Worm (Caenorhabditis elegans): ENCODE results near the gene rde-4.

The rde-4 gene

DNA sequence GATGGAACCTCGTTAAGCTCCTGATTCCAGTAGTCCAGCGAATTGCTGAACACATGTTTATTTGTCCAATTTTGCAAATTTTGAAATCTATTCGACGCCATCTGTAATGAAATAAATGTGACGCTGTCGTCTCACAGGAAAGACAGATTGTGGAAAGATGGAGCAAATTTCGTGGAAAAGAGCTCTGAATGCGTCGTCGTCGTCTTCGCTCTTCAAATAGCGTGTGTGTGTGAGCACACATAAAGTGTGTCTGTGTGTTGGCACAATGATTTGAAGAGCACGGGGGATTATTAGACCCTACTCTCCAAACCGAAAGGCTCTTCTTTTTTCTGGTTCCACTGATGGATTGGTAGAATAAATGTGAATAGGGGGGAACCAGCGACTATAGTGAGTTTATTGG is 32.3 kb downstream of the rde-4 start, which contains the start of gene unc-47:
unc-47 (minus strand) TSS at position 101 of the 400 bp plus-strand sequence.
- TF ChIP-seq hlh-13 (GFP tag; optimal IDR thresholded peaks at IDR 0.05) = no peak
- TF ChIP-seq pax-1 (tag; optimal IDR thresholded peaks at IDR 0.05) = no peak
- no peak for TF ChIP-seq ref-2 (tag; optimal IDR thresholded peaks at IDR 0.05)
- no peak for TF ChIP-seq hlh-15 (tag; optimal IDR thresholded peaks at IDR 0.05)
- TF ChIP-seq ceh-48 (tag; optimal IDR thresholded peaks at IDR 0.05) = no peak
- TF ChIP-seq zip-5 (tag; optimal IDR thresholded peaks at IDR 0.05) = no peak
- TF ChIP-seq ceh-14 (tag; optimal IDR thresholded peaks at IDR 0.05) = no peak
- TF ChIP-seq ceh-22 (tag; optimal IDR thresholded peaks at IDR 0.05) = no peak
- TF ChIP-seq npax-4 (tag; optimal IDR thresholded peaks at IDR 0.05) = no peak
- TF ChIP-seq ceh-24 (tag; optimal IDR thresholded peaks at IDR 0.05) = no peak
- no peak for TF ChIP-seq F13H6.1 (tag; optimal IDR thresholded peaks at IDR 0.05)
- TF ChIP-seq tbx-7 (tag; optimal IDR thresholded peaks at IDR 0.05) = no peak
- TF ChIP-seq lim-6 (tag; optimal IDR thresholded peaks at IDR 0.05) = no peak
- TF ChIP-seq nhr-11 (tag; optimal IDR thresholded peaks at IDR 0.05) = no peak
- TF ChIP-seq pha-2 (tag; optimal IDR thresholded peaks at IDR 0.05) = no peak

DNA sequence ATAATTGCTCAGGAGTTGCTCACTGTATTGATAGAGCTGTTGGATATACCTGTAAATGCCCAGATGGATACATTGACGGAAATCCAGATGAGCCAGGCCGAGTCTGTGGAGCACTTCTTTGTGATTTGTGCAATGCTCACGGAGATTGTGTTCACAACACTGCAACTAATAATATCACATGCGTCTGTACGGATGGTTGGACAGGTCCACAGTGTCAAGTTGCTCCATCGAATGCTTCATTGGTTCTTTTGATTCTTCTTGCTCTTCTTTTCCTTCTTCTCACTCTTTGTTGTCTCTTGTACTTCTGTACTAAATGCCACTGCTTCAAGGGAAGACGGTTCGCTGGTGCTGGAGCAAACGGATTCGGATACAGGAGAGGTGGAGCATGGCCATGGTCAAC is 36.6 kb downstream of the rde-4 start:
- no peak for TF ChIP-seq syd-9 (tag; optimal IDR thresholded peaks at IDR 0.05)
- TF ChIP-seq eyg-1 (tag; optimal IDR thresholded peaks at IDR 0.05) = no peak
- TF ChIP-seq ahr-1 (tag; optimal IDR thresholded peaks at IDR 0.05) = no peak
- TF ChIP-seq C38D4.7 (GFP tag; optimal IDR thresholded peaks at IDR 0.05) = no peak
- no peak for TF ChIP-seq zip-5 (tag; optimal IDR thresholded peaks at IDR 0.05)
- TF ChIP-seq hlh-13 (GFP tag; optimal IDR thresholded peaks at IDR 0.05) = no peak
- no peak for TF ChIP-seq nfya-1 (tag; optimal IDR thresholded peaks at IDR 0.05)
- no peak for TF ChIP-seq ref-2 (tag; optimal IDR thresholded peaks at IDR 0.05)
- TF ChIP-seq ama-1 (optimal IDR thresholded peaks at IDR 0.05) = no peak
- TF ChIP-seq ceh-18 (tag; optimal IDR thresholded peaks at IDR 0.05) = no peak
- no peak for TF ChIP-seq ceh-34 (tag; optimal IDR thresholded peaks at IDR 0.05)
- TF ChIP-seq ceh-24 (tag; optimal IDR thresholded peaks at IDR 0.05) = no peak
- TF ChIP-seq unc-86 (tag; optimal IDR thresholded peaks at IDR 0.05) = no peak
- TF ChIP-seq unc-42 (tag; optimal IDR thresholded peaks at IDR 0.05) = no peak
- TF ChIP-seq T23F11.4 (GFP tag; optimal IDR thresholded peaks at IDR 0.05) = no peak
- no peak for TF ChIP-seq fkh-10 (GFP tag; optimal IDR thresholded peaks at IDR 0.05)

DNA sequence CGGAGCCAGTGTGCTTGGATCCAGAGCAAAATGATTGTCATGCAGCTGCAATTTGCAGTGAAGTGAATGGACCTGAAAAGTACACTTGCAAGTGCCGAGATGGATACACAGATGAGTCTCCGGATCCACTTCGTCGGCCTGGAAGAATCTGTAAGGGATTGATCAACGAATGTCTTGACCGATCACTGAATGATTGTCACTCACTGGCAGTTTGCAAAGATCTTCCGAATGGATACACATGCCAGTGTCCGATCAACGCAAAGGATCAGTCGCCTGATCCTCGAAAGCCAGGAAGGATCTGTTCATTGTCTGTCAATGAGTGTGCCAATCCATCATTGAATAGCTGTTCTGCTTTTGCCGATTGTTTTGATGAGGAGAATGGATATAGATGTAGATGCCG is 39.0 kb downstream of the rde-4 start:
- TF ChIP-seq F13H6.1 (tag; optimal IDR thresholded peaks at IDR 0.05) = no peak
- TF ChIP-seq ceh-30 (tag; optimal IDR thresholded peaks at IDR 0.05) = no peak
- TF ChIP-seq ceh-2 (tag; optimal IDR thresholded peaks at IDR 0.05) = no peak
- no peak for TF ChIP-seq rnt-1 (tag; optimal IDR thresholded peaks at IDR 0.05)
- TF ChIP-seq nhr-11 (tag; optimal IDR thresholded peaks at IDR 0.05) = no peak
- TF ChIP-seq mec-3 (tag; optimal IDR thresholded peaks at IDR 0.05; ENCODE audit: borderline replicate concordance) = no peak
- no peak for TF ChIP-seq ttx-3 (tag; optimal IDR thresholded peaks at IDR 0.05)
- no peak for TF ChIP-seq ceh-9 (tag; optimal IDR thresholded peaks at IDR 0.05)
- no peak for TF ChIP-seq hlh-6 (tag; optimal IDR thresholded peaks at IDR 0.05)
- TF ChIP-seq hlh-13 (GFP tag; optimal IDR thresholded peaks at IDR 0.05) = no peak
- no peak for TF ChIP-seq C38D4.7 (GFP tag; optimal IDR thresholded peaks at IDR 0.05)
- TF ChIP-seq pag-3 (tag; optimal IDR thresholded peaks at IDR 0.05; ENCODE audit: borderline replicate concordance) = no peak

DNA sequence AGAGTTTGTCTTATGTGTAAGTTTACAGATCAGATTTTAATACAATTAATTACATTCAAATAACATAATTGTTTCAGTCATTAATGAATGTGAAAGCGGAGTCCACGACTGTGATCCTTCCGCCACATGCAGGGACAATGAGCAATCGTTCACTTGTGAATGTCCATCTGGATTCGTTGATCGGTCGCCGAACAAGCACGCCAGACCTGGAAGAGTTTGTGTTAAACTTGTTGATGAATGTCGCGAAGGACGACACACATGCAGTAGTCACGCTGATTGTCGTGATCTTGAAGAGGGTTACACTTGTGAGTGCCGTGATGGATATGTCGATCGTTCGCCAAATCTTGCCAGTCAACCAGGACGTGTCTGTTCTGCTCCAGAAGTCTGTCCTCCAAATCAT is 39.9 kb downstream of the rde-4 start:
- TF ChIP-seq F13H6.1 (tag; optimal IDR thresholded peaks at IDR 0.05) = no peak
- no peak for TF ChIP-seq elt-2 (tag; optimal IDR thresholded peaks at IDR 0.05)
- no peak for TF ChIP-seq syd-9 (tag; optimal IDR thresholded peaks at IDR 0.05)
- TF ChIP-seq ceh-19 (GFP tag; optimal IDR thresholded peaks at IDR 0.05) = no peak
- TF ChIP-seq fkh-6 (tag; optimal IDR thresholded peaks at IDR 0.05) = no peak
- TF ChIP-seq ahr-1 (tag; optimal IDR thresholded peaks at IDR 0.05) = no peak
- no peak for TF ChIP-seq pha-2 (tag; optimal IDR thresholded peaks at IDR 0.05)
- TF ChIP-seq che-1 (tag; optimal IDR thresholded peaks at IDR 0.05) = no peak
- TF ChIP-seq ceh-48 (tag; optimal IDR thresholded peaks at IDR 0.05) = no peak
- no peak for TF ChIP-seq ceh-22 (tag; optimal IDR thresholded peaks at IDR 0.05)
- TF ChIP-seq ztf-16 (tag; optimal IDR thresholded peaks at IDR 0.05) = no peak
- no peak for TF ChIP-seq elt-4 (tag; optimal IDR thresholded peaks at IDR 0.05)
- TF ChIP-seq T23F11.4 (GFP tag; optimal IDR thresholded peaks at IDR 0.05) = no peak
- no peak for TF ChIP-seq C38D4.7 (GFP tag; optimal IDR thresholded peaks at IDR 0.05)
- no peak for TF ChIP-seq eyg-1 (tag; optimal IDR thresholded peaks at IDR 0.05)

Measured in whole organism, late embryonic.